In the genomic region with DNA sequence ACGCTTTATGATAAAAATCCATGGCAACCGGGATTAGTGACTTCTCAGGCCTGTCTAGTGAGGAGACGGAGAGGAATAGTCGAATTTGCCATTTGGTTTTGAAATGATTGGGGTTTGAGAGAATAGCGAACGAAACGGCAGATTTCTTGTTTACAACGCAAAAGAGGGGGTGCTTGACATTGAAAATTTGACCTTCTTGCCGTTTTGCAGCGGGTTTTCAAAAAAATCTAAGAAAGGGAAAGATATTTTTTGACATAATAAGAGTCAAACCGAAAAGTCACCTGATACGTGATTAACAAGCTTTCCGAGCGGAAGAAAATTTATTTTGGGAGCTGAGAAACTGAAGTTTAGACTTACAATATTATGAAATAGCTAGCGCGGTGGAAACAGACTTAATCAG, we compare ENCODE assay signal across 4 worm cellular contexts.
TF ChIP-seq lines count a peak whose summit lies in the region.

No protein-coding gene starts in this region.

TF ChIP-seq in whole organism, L1 larva, 84 proteins besides CTCF, POLR2A, EP300 and RAD21 (continues in another document):
- no peak for TF ChIP-seq isw-1 (GFP tag; IDR thresholded peaks at IDR 0.05; lab: Robert Waterston, UW)
- TF ChIP-seq dsc-1 (tag; optimal IDR thresholded peaks at IDR 0.05; lab: Kevin White, UChicago): no peak
- TF ChIP-seq alr-1 (tag; optimal IDR thresholded peaks at IDR 0.05; lab: Kevin White, UChicago; ENCODE audit: borderline replicate concordance): no peak
- no peak for TF ChIP-seq ceh-8 (GFP tag; optimal IDR thresholded peaks at IDR 0.05; lab: Kevin White, UChicago)
- TF ChIP-seq grh-1 (GFP tag; IDR thresholded peaks at IDR 0.05; lab: Robert Waterston, UW): no peak
- TF ChIP-seq mef-2 (tag; optimal IDR thresholded peaks at IDR 0.05; lab: Kevin White, UChicago): no peak
- no peak for TF ChIP-seq sptf-1 (tag; optimal IDR thresholded peaks at IDR 0.05; lab: Kevin White, UChicago)
- peak; percentile 81 for TF ChIP-seq nhr-85 (tag; lab: Kevin White, UChicago)
- no peak for TF ChIP-seq C34B4.2 (tag; optimal IDR thresholded peaks at IDR 0.05; lab: Kevin White, UChicago)
- no peak for TF ChIP-seq nhr-77 (tag; optimal IDR thresholded peaks at IDR 0.05; lab: Kevin White, UChicago)
- peak; percentile 9 for TF ChIP-seq jun-1 (tag; optimal IDR thresholded peaks at IDR 0.05; lab: Kevin White, UChicago)
- no peak for TF ChIP-seq Y116A8C.19 (tag; optimal IDR thresholded peaks at IDR 0.05; lab: Kevin White, UChicago; ENCODE audit: borderline replicate concordance)
- no peak for TF ChIP-seq unc-62 (GFP tag; optimal IDR thresholded peaks at IDR 0.05; lab: Kevin White, UChicago)
- TF ChIP-seq nhr-76 (tag; optimal IDR thresholded peaks at IDR 0.05; lab: Kevin White, UChicago): no peak
- TF ChIP-seq lin-14 (GFP tag; optimal IDR thresholded peaks at IDR 0.05; lab: Kevin White, UChicago): peak; percentile 55
- TF ChIP-seq lsy-2 (tag; optimal IDR thresholded peaks at IDR 0.05; lab: Kevin White, UChicago): no peak
- no peak for TF ChIP-seq tlp-1 (tag; optimal IDR thresholded peaks at IDR 0.05; lab: Kevin White, UChicago)
- peak; percentile 24 for TF ChIP-seq zip-4 (GFP tag; optimal IDR thresholded peaks at IDR 0.05; lab: Kevin White, UChicago)
- TF ChIP-seq rnt-1 (tag; optimal IDR thresholded peaks at IDR 0.05; lab: Kevin White, UChicago): no peak
- peak; percentile 6 for TF ChIP-seq nhr-20 (tag; optimal IDR thresholded peaks at IDR 0.05; lab: Kevin White, UChicago)
- TF ChIP-seq efl-3 (GFP tag; optimal IDR thresholded peaks at IDR 0.05; lab: Kevin White, UChicago): no peak
- TF ChIP-seq elt-3 (tag; optimal IDR thresholded peaks at IDR 0.05; lab: Kevin White, UChicago): no peak
- TF ChIP-seq ets-5 (GFP tag; IDR thresholded peaks at IDR 0.05; lab: Robert Waterston, UW): no peak

TF ChIP-seq in whole organism, L2 larva, 48 proteins besides CTCF, POLR2A, EP300 and RAD21:
- TF ChIP-seq C34F6.9 (tag; optimal IDR thresholded peaks at IDR 0.05; lab: Kevin White, UChicago) (no peak), lin-11 (tag; optimal IDR thresholded peaks at IDR 0.05; lab: Kevin White, UChicago) (no peak), nhr-25 (tag; optimal IDR thresholded peaks at IDR 0.05; lab: Kevin White, UChicago) (peak; percentile 63), nhr-237 (tag; optimal IDR thresholded peaks at IDR 0.05; lab: Kevin White, UChicago) (no peak), sem-4 (tag; optimal IDR thresholded peaks at IDR 0.05; lab: Kevin White, UChicago) (no peak), blmp-1 (tag; optimal IDR thresholded peaks at IDR 0.05; lab: Kevin White, UChicago; ENCODE audit: insufficient read depth) (peak; percentile 15), crh-2 (tag; optimal IDR thresholded peaks at IDR 0.05; lab: Kevin White, UChicago) (peak; percentile 12), nhr-129 (tag; optimal IDR thresholded peaks at IDR 0.05; lab: Kevin White, UChicago) (peak; percentile 8), lin-39 (tag; optimal IDR thresholded peaks at IDR 0.05; lab: Kevin White, UChicago) (no peak), sma-3 (GFP tag; optimal IDR thresholded peaks at IDR 0.05; lab: Kevin White, UChicago) (no peak), nhr-12 (tag; optimal IDR thresholded peaks at IDR 0.05; lab: Kevin White, UChicago) (no peak), fos-1 (tag; optimal IDR thresholded peaks at IDR 0.05; lab: Kevin White, UChicago) (no peak), zag-1 (tag; optimal IDR thresholded peaks at IDR 0.05; lab: Kevin White, UChicago) (no peak), nhr-23 (tag; optimal IDR thresholded peaks at IDR 0.05; lab: Kevin White, UChicago) (no peak), ztf-4 (tag; optimal IDR thresholded peaks at IDR 0.05; lab: Kevin White, UChicago) (no peak)

TF ChIP-seq in whole organism, L3 larva, 47 proteins besides CTCF, POLR2A, EP300 and RAD21:
- peak; percentile 67 for TF ChIP-seq nhr-25 (tag; optimal IDR thresholded peaks at IDR 0.05; lab: Kevin White, UChicago)
- no peak for TF ChIP-seq elt-3 (tag; optimal IDR thresholded peaks at IDR 0.05; lab: Kevin White, UChicago)
- TF ChIP-seq nfya-1 (tag; optimal IDR thresholded peaks at IDR 0.05; lab: Kevin White, UChicago; ENCODE audit: insufficient read depth): peak; percentile 7

TF ChIP-seq in whole organism, young adult, 124 proteins besides CTCF, POLR2A, EP300 and RAD21:
- TF ChIP-seq cebp-1 (GFP tag; IDR thresholded peaks at IDR 0.05; lab: Robert Waterston, UW) (no peak), cebp-1 (tag; optimal IDR thresholded peaks at IDR 0.05; lab: Kevin White, UChicago) (peak; percentile 21), ztf-6 (GFP tag; IDR thresholded peaks at IDR 0.05; lab: Robert Waterston, UW) (no peak)
